Worm (Caenorhabditis elegans) whole organism, mixed stage, embryonic: ENCODE measurements around the gene mpz-1.

Experiments
- ceh-83 ChIP-seq: fragments of 200-800 bp; sonication (Bioruptor generic); optimal IDR thresholded peaks from 2 replicates; lab custom pipeline; 2018; ENCODE audit warnings: mild to moderate bottlenecking, missing genetic modification characterization, missing compliant biosample characterization
- cnd-1 ChIP-seq: fragments of 200-800 bp; sonication (Bioruptor generic); optimal IDR thresholded peaks from 2 replicates; lab custom pipeline; 2018; ENCODE audit warnings: mild to moderate bottlenecking, missing genetic modification characterization, missing compliant biosample characterization
- nhr-12 ChIP-seq: fragments of 150-350 bp; optimal IDR thresholded peaks from 2 replicates; lab custom pipeline; 2014; ENCODE audit warnings: missing biosample characterization, missing genetic modification characterization
- pha-4 ChIP-seq: fragments of 150-350 bp; optimal IDR thresholded peaks from 2 replicates; lab custom pipeline; 2018; ENCODE audit warnings: missing biosample characterization, missing genetic modification reagents, missing genetic modification characterization

DNA sequence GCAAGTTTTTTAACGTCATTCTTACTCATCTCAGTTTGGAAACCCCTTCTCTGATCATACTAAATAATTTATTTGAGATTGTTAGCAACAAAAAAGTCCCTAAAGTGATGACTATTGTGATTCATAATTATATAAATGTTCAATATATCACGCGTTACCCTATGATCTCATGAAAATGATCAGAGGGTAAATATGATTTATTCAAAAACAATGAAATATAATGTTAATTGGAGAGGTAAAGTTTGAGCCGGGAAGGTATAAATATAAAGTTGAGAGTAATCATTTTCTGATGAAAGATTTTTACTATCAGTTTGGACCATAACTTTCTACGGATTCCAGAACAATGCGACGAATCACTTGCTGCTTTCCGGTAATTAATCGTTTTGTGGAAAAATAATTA is 40.9 kb downstream of the mpz-1 start, which contains the start of gene C52A11.3:
- TF ChIP-seq pha-4, result no peak
- TF ChIP-seq nhr-12 (tag; lab: Kevin White, UChicago), result no peak
- no peak for TF ChIP-seq cnd-1 (tag; lab: Kevin White, UChicago)
- no peak for TF ChIP-seq ceh-83
